Worm (Caenorhabditis elegans) whole organism, L3 larva: ENCODE results near the gene C09F9.1.

Experiments
- eor-1 ChIP-seq, 2 experiments: fragments of 150-350 bp; optimal IDR thresholded peaks; 2 replicates each; lab custom pipeline; 2014 to 2018; ENCODE audit warnings: missing biosample characterization in 2 of 2, missing genetic modification characterization in 2 of 2
- jun-1 ChIP-seq: fragments of 150-350 bp; optimal IDR thresholded peaks from 2 replicates; lab custom pipeline; 2014; ENCODE audit warnings: missing biosample characterization, missing genetic modification reagents, missing genetic modification characterization
- lin-15B ChIP-seq: fragments of 150-350 bp; optimal IDR thresholded peaks from 2 replicates; lab custom pipeline; 2014; ENCODE audit warnings: missing biosample characterization, missing genetic modification characterization
- pha-4 ChIP-seq: fragments of 150-350 bp; optimal IDR thresholded peaks from 2 replicates; lab custom pipeline; 2014; ENCODE audit warnings: missing biosample characterization, missing genetic modification reagents, missing genetic modification characterization
- skn-1 ChIP-seq: fragments of 150-350 bp; optimal IDR thresholded peaks from 2 replicates; lab custom pipeline; 2014; ENCODE audit warnings: missing biosample characterization, missing genetic modification characterization
- snpc-4 ChIP-seq: fragments of 150-350 bp; optimal IDR thresholded peaks from 2 replicates; lab custom pipeline; 2014; ENCODE audit warnings: missing biosample characterization, missing genetic modification characterization
- ztf-11 ChIP-seq: fragments of 150-350 bp; optimal IDR thresholded peaks from 2 replicates; lab custom pipeline; 2014; ENCODE audit warnings: missing biosample characterization, missing genetic modification characterization
- ztf-4 ChIP-seq: fragments of 150-350 bp; optimal IDR thresholded peaks from 2 replicates; lab custom pipeline; 2014; ENCODE audit warnings: missing biosample characterization, missing genetic modification characterization

DNA sequence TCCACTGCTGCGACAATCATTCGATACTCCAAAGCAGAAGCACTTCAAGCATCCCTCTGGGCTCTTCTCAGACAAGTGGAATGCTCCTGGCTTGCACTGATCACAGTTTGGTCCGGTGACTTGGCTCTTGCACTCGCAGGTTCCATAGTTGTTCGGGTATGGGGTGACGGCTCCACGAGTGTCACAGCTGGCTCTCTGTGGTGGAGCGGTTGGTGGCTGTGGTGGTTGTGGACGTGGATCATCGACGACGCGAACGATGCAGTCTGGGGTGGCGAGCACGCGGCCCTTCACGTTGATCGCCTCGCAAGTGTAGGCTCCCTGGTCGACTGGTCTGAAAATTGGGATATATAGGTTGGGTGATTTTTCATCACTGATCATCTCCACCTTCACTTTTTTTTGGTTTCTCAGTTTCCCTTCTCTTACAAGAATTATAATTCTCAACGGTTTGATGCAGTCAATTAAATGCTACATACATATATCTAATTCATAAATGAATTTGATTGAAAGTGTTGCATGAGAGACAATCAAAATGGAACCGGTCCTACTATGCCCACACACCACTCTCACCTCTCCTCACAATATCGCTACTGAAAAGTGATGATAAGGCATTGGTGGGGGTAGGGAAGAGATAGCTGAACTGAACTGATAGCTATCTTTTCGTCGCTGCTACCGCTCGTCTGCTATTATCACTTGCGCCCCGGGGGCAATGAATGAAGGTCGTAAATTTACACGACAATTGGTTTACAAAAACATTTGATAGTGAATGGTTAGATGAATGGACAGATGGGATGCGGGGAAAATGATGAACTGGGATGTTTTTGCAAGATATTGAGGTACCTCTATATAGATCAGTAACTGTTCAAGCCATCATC is 33.3 kb upstream of the C09F9.1 start:
- no peak for TF ChIP-seq pha-4 (tag; lab: Kevin White, UChicago)
- TF ChIP-seq ztf-4 (tag; lab: Kevin White, UChicago) = no peak
- no peak for TF ChIP-seq skn-1 (tag; lab: Kevin White, UChicago)
- TF ChIP-seq jun-1 = no peak
- TF ChIP-seq snpc-4 (tag; lab: Kevin White, UChicago) = no peak
- no peak for TF ChIP-seq lin-15B
- TF ChIP-seq ztf-11 (tag; lab: Kevin White, UChicago) = no peak
- TF ChIP-seq eor-1 (tag; optimal IDR thresholded peaks at IDR 0.05; lab: Kevin White, UChicago) = no peak
